Fruit fly (Drosophila melanogaster) Kc167 (cell line): Measurements from ENCODE around the gene CG7903.

Experiments used
- Myc ChIP-seq: fragments of >200 bp; optimal IDR thresholded peaks from 2 replicates; lab custom pipeline; 2017; ENCODE audit warnings: missing external identifiers
- insv ChIP-seq: fragments of >200 bp; optimal IDR thresholded peaks from 3 replicates; lab custom pipeline; 2018; ENCODE audit warnings: missing external identifiers
- psq ChIP-seq: fragments of >200 bp; optimal IDR thresholded peaks from 2 replicates; lab custom pipeline; 2017; ENCODE audit warnings: missing external identifiers
- ttk ChIP-seq: sonication (Bioruptor generic); optimal IDR thresholded peaks from 2 replicates; lab custom pipeline; 2017; ENCODE audit warnings: missing external identifiers

DNA sequence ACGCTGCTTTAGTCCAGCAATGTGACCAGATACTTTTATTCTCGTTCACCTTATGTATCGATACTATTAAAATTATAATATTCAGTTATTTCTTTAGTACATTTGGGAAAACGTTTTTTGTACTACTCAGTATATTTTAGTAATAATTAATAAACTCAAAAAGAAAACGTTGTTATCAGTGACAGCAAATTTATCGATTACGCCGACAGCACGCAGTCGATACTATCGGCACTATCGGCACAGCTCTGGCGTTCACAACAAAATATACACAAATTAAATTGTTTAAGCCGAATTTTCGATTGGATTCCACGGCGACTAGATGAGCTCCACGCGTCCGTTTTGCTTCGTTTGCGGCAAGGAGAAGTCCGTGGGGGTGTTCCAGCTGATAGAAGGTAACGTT, 44.5 kb upstream of the CG7903 start, which contains the start of the genes janA, Sry-alpha and Sry-beta:
- TF ChIP-seq psq (lab: Kevin White, UChicago) = no peak
- no peak for TF ChIP-seq insv (lab: Kevin White, UChicago)
- no peak for TF ChIP-seq ttk (lab: Kevin White, UChicago)
- TF ChIP-seq Myc = no peak
